Worm (Caenorhabditis elegans) whole organism, young adult: ENCODE data around the gene Y54G2A.32.

Source experiments
- hsf-1 ChIP-seq: fragments of 200-800 bp; sonication (Bioruptor generic); IDR thresholded peaks from 2 replicates; pipeline ENCODE4 v1.3.6; 2022; ENCODE audit warnings: missing genetic modification reagents, missing genetic modification characterization, missing compliant biosample characterization
- pha-4 ChIP-seq: fragments of 150-350 bp; sonication (generic microtip); optimal IDR thresholded peaks from 2 replicates; lab custom pipeline; 2014; ENCODE audit warnings: missing biosample characterization, missing genetic modification reagents, missing genetic modification characterization

- no peak for TF ChIP-seq hsf-1 (GFP tag; lab: Robert Waterston, UW)
- no peak for TF ChIP-seq pha-4 (tag; lab: Kevin White, UChicago)
These were observed 27.6 kb upstream of the Y54G2A.32 start for ce11 chrIV:2775992-2776630.
